Worm (Caenorhabditis elegans) whole organism, midembryonic: ENCODE data around the gene ccz-1.

Experiments used
- T22C8.4 ChIP-seq: fragments of 200-800 bp; sonication (Bioruptor generic); IDR thresholded peaks from 2 replicates; pipeline ENCODE4 v1.3.6; 2022; ENCODE audit warnings: missing genetic modification characterization, missing compliant biosample characterization
- flt-1 ChIP-seq: fragments of 200-800 bp; sonication (Bioruptor generic); IDR thresholded peaks from 2 replicates; pipeline ENCODE4 v1.3.6; 2022; ENCODE audit warnings: missing genetic modification characterization, missing compliant biosample characterization
- klf-2 ChIP-seq: fragments of 200-800 bp; sonication (Bioruptor generic); conservative IDR thresholded peaks from 2 replicates; pipeline ENCODE4 v1.3.6; 2022; ENCODE audit warnings: missing genetic modification reagents, missing genetic modification characterization, missing compliant biosample characterization
- med-1 ChIP-seq: sonication (generic microtip); optimal IDR thresholded peaks from 2 replicates; lab custom pipeline; 2017; ENCODE audit warnings: missing genetic modification characterization, mild to moderate bottlenecking, missing compliant biosample characterization, antibody characterized with exemption, missing genetic modification reagents; ENCODE audit not compliant: insufficient read depth
- ref-1 ChIP-seq: fragments of 200-800 bp; sonication (Bioruptor generic); conservative IDR thresholded peaks from 2 replicates; pipeline ENCODE4 v1.3.6; 2022; ENCODE audit warnings: missing genetic modification reagents, missing genetic modification characterization, missing compliant biosample characterization
- tab-1 ChIP-seq: fragments of 200-800 bp; sonication (Bioruptor generic); IDR thresholded peaks from 2 replicates; pipeline ENCODE4 v1.3.6; 2022; ENCODE audit warnings: missing genetic modification characterization, missing compliant biosample characterization
- ztf-23 ChIP-seq: fragments of 200-800 bp; sonication (Bioruptor generic); IDR thresholded peaks from 2 replicates; pipeline ENCODE4 v1.3.6; 2022; ENCODE audit warnings: missing genetic modification reagents, missing genetic modification characterization, missing compliant biosample characterization
- ztf-29 ChIP-seq: fragments of 200-800 bp; sonication (Bioruptor generic); IDR thresholded peaks from 2 replicates; pipeline ENCODE4 v1.3.6; 2022; ENCODE audit warnings: missing genetic modification reagents, missing genetic modification characterization, missing compliant biosample characterization

ce11 chrV:13671911-13672639 is 6.6 kb upstream of the ccz-1 start, which contains the start of the genes mip-2 and F58G11.4:
- no peak for TF ChIP-seq flt-1 (GFP tag; lab: Robert Waterston, UW)
- TF ChIP-seq tab-1 (GFP tag; lab: Robert Waterston, UW), result no peak
- TF ChIP-seq ref-1 (GFP tag; lab: Robert Waterston, UW), result no peak
- TF ChIP-seq ztf-29 (GFP tag; lab: Robert Waterston, UW), result no peak
- no peak for TF ChIP-seq med-1
- TF ChIP-seq ztf-23, result no peak
- no peak for TF ChIP-seq klf-2 (GFP tag; lab: Robert Waterston, UW)
- TF ChIP-seq T22C8.4, result no peak
